Fruit fly (Drosophila melanogaster) whole organism, embryonic: ENCODE measurements around the gene kirre.
A peak's percentile ranks its signal among the peaks of the same experiment; 100 is the strongest.

ENCODE experiments used
- ATbp ChIP-seq: fragments of 200-800 bp; sonication (Bioruptor generic); optimal IDR thresholded peaks from 2 replicates; lab custom pipeline; 2017; ENCODE audit warnings: missing biosample characterization, mild to moderate bottlenecking, missing genetic modification characterization, missing genetic modification reagents
- Ada2b ChIP-seq: fragments of 200-800 bp; sonication (Bioruptor generic); IDR thresholded peaks from 2 replicates; pipeline ENCODE4 v1.3.6; 2022; ENCODE audit warnings: missing biosample characterization, missing genetic modification characterization
- Adf1 ChIP-seq: fragments of 200-800 bp; sonication (Bioruptor generic); IDR thresholded peaks from 2 replicates; pipeline ENCODE4 v1.3.6; 2022; ENCODE audit warnings: missing biosample characterization, missing genetic modification characterization
- CG11085 ChIP-seq: fragments of 200-800 bp; sonication (Bioruptor generic); IDR thresholded peaks from 2 replicates; pipeline ENCODE4 v1.3.6; 2022; ENCODE audit warnings: missing biosample characterization, missing genetic modification characterization
- CG12219 ChIP-seq: fragments of 200-800 bp; sonication (Bioruptor generic); optimal IDR thresholded peaks from 3 replicates; lab custom pipeline; 2018; ENCODE audit warnings: missing biosample characterization, mild to moderate bottlenecking, missing genetic modification characterization
- CG13296 ChIP-seq: fragments of 200-800 bp; sonication (Bioruptor generic); optimal IDR thresholded peaks from 3 replicates; lab custom pipeline; 2018; ENCODE audit warnings: missing biosample characterization, mild to moderate bottlenecking, missing genetic modification characterization
- CG13894 ChIP-seq: fragments of 200-800 bp; sonication (Bioruptor generic); optimal IDR thresholded peaks from 3 replicates; lab custom pipeline; 2018; ENCODE audit warnings: missing biosample characterization, mild to moderate bottlenecking, missing genetic modification characterization, moderate library complexity
- CG14014 ChIP-seq: fragments of 200-800 bp; sonication (Bioruptor generic); IDR thresholded peaks from 2 replicates; pipeline ENCODE4 v1.3.6; 2022; ENCODE audit warnings: missing biosample characterization, missing genetic modification characterization
- CG1529 ChIP-seq: fragments of 200-800 bp; sonication (Bioruptor generic); optimal IDR thresholded peaks from 3 replicates; lab custom pipeline; 2018; ENCODE audit warnings: missing biosample characterization, missing genetic modification characterization
- CG17361 ChIP-seq: fragments of 200-800 bp; sonication (Bioruptor generic); IDR thresholded peaks from 3 replicates; pipeline ENCODE4 v1.3.6; 2022; ENCODE audit warnings: missing biosample characterization, missing genetic modification characterization
- CG17912 ChIP-seq: fragments of 200-800 bp; sonication (Bioruptor generic); optimal IDR thresholded peaks from 2 replicates; lab custom pipeline; 2018; ENCODE audit warnings: missing biosample characterization, mild to moderate bottlenecking, missing genetic modification characterization
- CG18262 ChIP-seq: fragments of 200-800 bp; optimal IDR thresholded peaks from 3 replicates; lab custom pipeline; 2019; ENCODE audit warnings: missing biosample characterization, mild to moderate bottlenecking, missing genetic modification characterization, moderate library complexity
- CG2129 ChIP-seq: fragments of 200-800 bp; sonication (Bioruptor generic); IDR thresholded peaks from 2 replicates; pipeline ENCODE4 v1.3.6; 2022; ENCODE audit warnings: missing biosample characterization, missing genetic modification characterization; ENCODE audit not compliant: partially characterized antibody
- CG2202 ChIP-seq: fragments of 200-800 bp; sonication (Bioruptor generic); optimal IDR thresholded peaks from 2 replicates; lab custom pipeline; 2018; ENCODE audit warnings: missing biosample characterization, mild to moderate bottlenecking, missing genetic modification characterization
- CG3065 ChIP-seq: fragments of 200-800 bp; sonication (Bioruptor generic); optimal IDR thresholded peaks from 2 replicates; lab custom pipeline; 2016; ENCODE audit warnings: missing biosample characterization, missing genetic modification characterization
- CG31441 ChIP-seq: fragments of 200-800 bp; sonication (Bioruptor generic); IDR thresholded peaks from 2 replicates; pipeline ENCODE4 v1.3.6; 2022; ENCODE audit warnings: missing biosample characterization, missing genetic modification characterization
- CG3726 ChIP-seq: fragments of 200-800 bp; sonication (Bioruptor generic); IDR thresholded peaks from 3 replicates; pipeline ENCODE4, ENCODE4 v1.3.6; 2022; ENCODE audit warnings: missing biosample characterization, missing genetic modification characterization
- CG3838 ChIP-seq: fragments of 200-800 bp; sonication (Bioruptor generic); optimal IDR thresholded peaks from 3 replicates; lab custom pipeline; 2016; ENCODE audit warnings: missing biosample characterization, missing genetic modification characterization
- CG43689 ChIP-seq: fragments of 200-800 bp; sonication (Bioruptor generic); IDR thresholded peaks from 2 replicates; pipeline ENCODE4 v1.3.6; 2022; ENCODE audit warnings: missing biosample characterization, missing genetic modification characterization
- CG4617 ChIP-seq: fragments of 200-800 bp; sonication (Bioruptor generic); optimal IDR thresholded peaks from 3 replicates; lab custom pipeline; 2016; ENCODE audit warnings: missing biosample characterization, missing genetic modification characterization, borderline replicate concordance
- CG4730 ChIP-seq: fragments of 200-800 bp; sonication (Bioruptor generic); IDR thresholded peaks from 2 replicates; pipeline ENCODE4 v1.3.6; 2022; ENCODE audit warnings: missing biosample characterization, missing genetic modification characterization
- CG6813 ChIP-seq: fragments of 200-800 bp; sonication (Bioruptor generic); optimal IDR thresholded peaks from 2 replicates; lab custom pipeline; 2017; ENCODE audit warnings: missing biosample characterization, missing genetic modification characterization, mild to moderate bottlenecking, moderate library complexity, missing genetic modification reagents
- CG7928 ChIP-seq: fragments of 200-800 bp; sonication (Bioruptor generic); optimal IDR thresholded peaks from 2 replicates; lab custom pipeline; 2017; ENCODE audit warnings: missing biosample characterization, mild to moderate bottlenecking, missing genetic modification characterization
- CG8478 ChIP-seq: fragments of >200 bp; optimal IDR thresholded peaks from 2 replicates; lab custom pipeline; 2018
- CoRest ChIP-seq: fragments of 200-800 bp; sonication (Bioruptor generic); optimal IDR thresholded peaks from 3 replicates; lab custom pipeline; 2018; ENCODE audit warnings: missing biosample characterization, mild to moderate bottlenecking, missing genetic modification characterization, moderate library complexity
- Fer1 ChIP-seq: fragments of 200-800 bp; sonication (Bioruptor generic); optimal IDR thresholded peaks from 2 replicates; lab custom pipeline; 2017; ENCODE audit warnings: missing biosample characterization, mild to moderate bottlenecking, missing genetic modification characterization
- Fer3 ChIP-seq: fragments of 200-800 bp; sonication (Bioruptor generic); optimal IDR thresholded peaks from 2 replicates; lab custom pipeline; 2018; ENCODE audit warnings: missing biosample characterization, mild to moderate bottlenecking, missing genetic modification characterization, moderate library complexity
- Hr39 ChIP-seq: fragments of >200 bp; optimal IDR thresholded peaks from 2 replicates; lab custom pipeline; 2017
- Jarid2 ChIP-seq: fragments of 200-800 bp; sonication (Bioruptor generic); optimal IDR thresholded peaks from 3 replicates; lab custom pipeline; 2017; ENCODE audit warnings: mild to moderate bottlenecking, missing biosample characterization, missing genetic modification reagents, missing genetic modification characterization
- Kr ChIP-seq: fragments of 200-800 bp; sonication (Bioruptor generic); optimal IDR thresholded peaks from 2 replicates; lab custom pipeline; 2017; ENCODE audit warnings: missing biosample characterization, mild to moderate bottlenecking, missing genetic modification characterization
- Meics ChIP-seq: fragments of 200-800 bp; sonication (Bioruptor generic); optimal IDR thresholded peaks from 2 replicates; lab custom pipeline; 2017; ENCODE audit warnings: missing biosample characterization, mild to moderate bottlenecking, missing genetic modification characterization
- Six4 ChIP-seq: fragments of 200-800 bp; sonication (Bioruptor generic); optimal IDR thresholded peaks from 2 replicates; lab custom pipeline; 2016; ENCODE audit warnings: missing biosample characterization, missing genetic modification characterization
- ash1 ChIP-seq: fragments of 200-800 bp; sonication (Bioruptor generic); optimal IDR thresholded peaks from 2 replicates; lab custom pipeline; 2018; ENCODE audit warnings: missing biosample characterization, mild to moderate bottlenecking, missing genetic modification characterization
- dimm ChIP-seq: fragments of 200-800 bp; sonication (Bioruptor generic); IDR thresholded peaks from 2 replicates; pipeline ENCODE4 v1.3.6; 2022; ENCODE audit warnings: missing biosample characterization, missing genetic modification characterization
- dmrt99B ChIP-seq: fragments of 200-800 bp; sonication (Bioruptor generic); optimal IDR thresholded peaks from 2 replicates; lab custom pipeline; 2018; ENCODE audit warnings: missing biosample characterization, mild to moderate bottlenecking, missing genetic modification characterization, moderate library complexity
- fd64A ChIP-seq: fragments of 200-800 bp; sonication (Bioruptor generic); optimal IDR thresholded peaks from 3 replicates; lab custom pipeline; 2018; ENCODE audit warnings: missing biosample characterization, mild to moderate bottlenecking, missing genetic modification characterization
- fd96Cb ChIP-seq: fragments of 200-800 bp; sonication (Bioruptor generic); optimal IDR thresholded peaks from 2 replicates; lab custom pipeline; 2018; ENCODE audit warnings: missing biosample characterization, mild to moderate bottlenecking, missing genetic modification characterization, moderate library complexity
- gcm ChIP-seq: fragments of 200-800 bp; sonication (Bioruptor generic); optimal IDR thresholded peaks from 2 replicates; lab custom pipeline; 2019; ENCODE audit warnings: missing biosample characterization, mild to moderate bottlenecking, missing genetic modification characterization, moderate library complexity
- grau ChIP-seq: fragments of 200-800 bp; optimal IDR thresholded peaks from 3 replicates; lab custom pipeline; 2019; ENCODE audit warnings: missing biosample characterization, mild to moderate bottlenecking, missing genetic modification characterization, moderate library complexity
- her ChIP-seq: fragments of 200-800 bp; sonication (Bioruptor generic); optimal IDR thresholded peaks from 2 replicates; lab custom pipeline; 2016; ENCODE audit warnings: missing biosample characterization, missing genetic modification characterization
- lab ChIP-seq: fragments of 200-800 bp; sonication (Bioruptor generic); optimal IDR thresholded peaks from 3 replicates; lab custom pipeline; 2017; ENCODE audit warnings: missing biosample characterization, missing genetic modification characterization, mild to moderate bottlenecking, moderate library complexity, missing genetic modification reagents
- lov ChIP-seq, 2 experiments: fragments of 200-800 bp in 1 of 2; fragments of >200 bp in 1 of 2; sonication (Bioruptor generic) in 1 of 2; IDR thresholded peaks in 1 of 2; optimal IDR thresholded peaks in 1 of 2; 2 replicates in 1 of 2; 3 replicates in 1 of 2; pipeline versions ENCODE4 v1.3.6 to Lab custom; 2017 to 2022; ENCODE audit warnings: missing biosample characterization in 1 of 2, missing genetic modification characterization in 1 of 2
- peb ChIP-seq: fragments of 200-800 bp; sonication (Bioruptor generic); IDR thresholded peaks from 2 replicates; pipeline ENCODE4 v1.3.6; 2022; ENCODE audit warnings: missing biosample characterization, missing genetic modification characterization
- pnt ChIP-seq: fragments of 200-800 bp; sonication (Bioruptor generic); optimal IDR thresholded peaks from 3 replicates; lab custom pipeline; 2016; ENCODE audit warnings: missing biosample characterization, missing genetic modification characterization
- repo ChIP-seq: fragments of 200-800 bp; sonication (Bioruptor generic); optimal IDR thresholded peaks from 2 replicates; lab custom pipeline; 2016; ENCODE audit warnings: missing biosample characterization, missing genetic modification characterization
- sens ChIP-seq: fragments of 200-800 bp; sonication (Bioruptor generic); peaks from one replicate; lab custom pipeline; 2016; ENCODE audit warnings: missing biosample characterization, missing genetic modification characterization
- tin ChIP-seq: fragments of 200-800 bp; sonication (Bioruptor generic); optimal IDR thresholded peaks from 3 replicates; lab custom pipeline; 2016; ENCODE audit warnings: missing biosample characterization, missing genetic modification characterization
- tx ChIP-seq: fragments of 200-800 bp; sonication (Bioruptor generic); optimal IDR thresholded peaks from 2 replicates; lab custom pipeline; 2016; ENCODE audit warnings: missing biosample characterization, missing genetic modification characterization
- wdn ChIP-seq: fragments of 200-800 bp; sonication (Bioruptor generic); IDR thresholded peaks from 2 replicates; pipeline ENCODE4 v1.3.6; 2022; ENCODE audit warnings: missing biosample characterization, missing genetic modification characterization
- zen2 ChIP-seq: fragments of 200-800 bp; sonication (Bioruptor generic); IDR thresholded peaks from 3 replicates; pipeline ENCODE4 v1.3.6; 2022; ENCODE audit warnings: missing biosample characterization, missing genetic modification characterization; ENCODE audit not compliant: partially characterized antibody
- zf30C ChIP-seq: fragments of 200-800 bp; sonication (Bioruptor generic); optimal IDR thresholded peaks from 3 replicates; lab custom pipeline; 2018; ENCODE audit warnings: missing biosample characterization, mild to moderate bottlenecking, missing genetic modification characterization

kirre gene

DNA sequence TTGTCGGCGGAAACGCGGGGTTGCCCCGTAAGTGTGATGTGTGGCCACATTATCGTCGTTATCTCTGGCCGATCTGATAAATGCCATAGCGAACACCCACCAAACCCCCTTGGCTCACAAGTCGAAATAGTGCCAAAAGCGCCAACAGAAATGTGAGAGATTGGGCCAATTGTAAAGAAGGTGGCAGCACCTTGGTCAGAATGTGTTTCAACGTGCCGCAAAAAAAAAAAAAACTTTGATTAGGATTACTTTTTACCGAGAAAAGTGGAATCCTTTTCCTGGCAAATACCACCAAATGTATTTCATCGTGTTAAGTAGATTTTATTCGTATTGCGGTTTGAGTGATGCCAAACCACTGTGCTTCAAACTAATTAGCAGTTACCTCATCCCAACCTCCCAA lies 2.8 kb downstream of the kirre start (continued):
- no peak for TF ChIP-seq Jarid2
- peak; percentile 74 for TF ChIP-seq dimm (GFP tag; lab: Robert Waterston, UW)
- no peak for TF ChIP-seq Hr39 (lab: Kevin White, UChicago)
- no peak for TF ChIP-seq CG3838
- TF ChIP-seq CG6813 (GFP tag; lab: Kevin White, UChicago): peak; percentile 68
- peak; percentile 72 for TF ChIP-seq CG43689
- no peak for TF ChIP-seq CG17912
- TF ChIP-seq lab: peak; percentile 95
- peak; percentile 65 for TF ChIP-seq CG12219
- TF ChIP-seq lov (optimal IDR thresholded peaks at IDR 0.05; lab: Kevin White, UChicago): no peak
- TF ChIP-seq lov (GFP tag; IDR thresholded peaks at IDR 0.05; lab: Robert Waterston, UW): peak; percentile 79; the same call in 2 of the 3 replicates
- peak; percentile 87 for TF ChIP-seq Meics (GFP tag; lab: Kevin White, UChicago)
- TF ChIP-seq tx (GFP tag; lab: Kevin White, UChicago): peak; percentile 82
- no peak for TF ChIP-seq CG8478
- TF ChIP-seq fd64A (GFP tag; lab: Kevin White, UChicago): no peak
- TF ChIP-seq CG3726: peak; percentile 83
- no peak for TF ChIP-seq zf30C (GFP tag; lab: Kevin White, UChicago)
- TF ChIP-seq Fer1: peak; percentile 86
- TF ChIP-seq CG14014 (GFP tag; lab: Robert Waterston, UW): peak; percentile 92
- TF ChIP-seq Ada2b (GFP tag; lab: Robert Waterston, UW): peak; percentile 93
- TF ChIP-seq CG17361 (GFP tag; lab: Robert Waterston, UW): peak; percentile 60; the same call in 2 of the 3 replicates
- no peak for TF ChIP-seq zen2
- TF ChIP-seq CG4617 (GFP tag; lab: Kevin White, UChicago): peak; percentile 28
- TF ChIP-seq gcm (GFP tag; lab: Kevin White, UChicago): peak; percentile 6
- no peak for TF ChIP-seq Kr (GFP tag; lab: Kevin White, UChicago)
- peak; percentile 86 for TF ChIP-seq CG11085 (GFP tag; lab: Robert Waterston, UW)
- peak; percentile 24 for TF ChIP-seq CG3065 (GFP tag; lab: Kevin White, UChicago)
- TF ChIP-seq her (GFP tag; lab: Kevin White, UChicago): peak; percentile 88
- TF ChIP-seq CG13296 (GFP tag; lab: Kevin White, UChicago): peak; percentile 78
- peak; percentile 62 for TF ChIP-seq repo (GFP tag; lab: Kevin White, UChicago)
- peak; percentile 67 for TF ChIP-seq peb
- peak; percentile 56 for TF ChIP-seq Six4
- peak; percentile 74 for TF ChIP-seq CG13894
- peak; percentile 39 for TF ChIP-seq CG7928
- TF ChIP-seq CG31441 (GFP tag; lab: Robert Waterston, UW): peak; percentile 66; the same call in 1 of the 2 replicates
- peak; percentile 91 for TF ChIP-seq sens (GFP tag; lab: Kevin White, UChicago)
- peak; percentile 56 for TF ChIP-seq ATbp
- TF ChIP-seq dmrt99B: peak; percentile 80
- peak; percentile 84 for TF ChIP-seq Fer3 (tag; lab: Kevin White, UChicago)
- no peak for TF ChIP-seq CG2129 (GFP tag; lab: Robert Waterston, UW)
- TF ChIP-seq CG2202 (tag; lab: Kevin White, UChicago): no peak
- TF ChIP-seq grau (tag; lab: Kevin White, UChicago): peak; percentile 73
- TF ChIP-seq CG1529: no peak
- peak; percentile 74 for TF ChIP-seq CoRest
- TF ChIP-seq wdn (GFP tag; lab: Robert Waterston, UW): peak; percentile 91
- TF ChIP-seq tin (GFP tag; lab: Kevin White, UChicago): peak; percentile 50
- peak; percentile 73; the same call in 1 of the 2 replicates for TF ChIP-seq Adf1 (GFP tag; lab: Robert Waterston, UW)
- peak; percentile 45 for TF ChIP-seq fd96Cb (tag; lab: Kevin White, UChicago)
- no peak for TF ChIP-seq ash1 (GFP tag; lab: Kevin White, UChicago)
- TF ChIP-seq pnt: peak; percentile 68
- peak; percentile 83 for TF ChIP-seq CG4730 (GFP tag; lab: Robert Waterston, UW)
- TF ChIP-seq CG18262: peak; percentile 14
